Fruit fly (Drosophila melanogaster): ENCODE data around the gene CG14304.

The CG14304 gene

dm6 chr3R:18670441-18671111 is 49.4 kb upstream of the CG14304 start (continued):
- TF ChIP-seq dsx (GFP tag; optimal IDR thresholded peaks at IDR 0.05; ENCODE audit: poor library complexity, severe bottlenecking), result peak; percentile 49
- no peak for TF ChIP-seq CG3919 (GFP tag; optimal IDR thresholded peaks at IDR 0.05)
- TF ChIP-seq CG11294 (GFP tag; IDR thresholded peaks at IDR 0.05), result peak; percentile 11; the same call in 1 of the 2 replicates
- no peak for TF ChIP-seq CG1621 (tag; optimal IDR thresholded peaks at IDR 0.05)
- no peak for TF ChIP-seq CG6854 (GFP tag; optimal IDR thresholded peaks at IDR 0.05)
- no peak for TF ChIP-seq CG11902 (GFP tag; optimal IDR thresholded peaks at IDR 0.05)
- no peak for TF ChIP-seq CG32006 (GFP tag; optimal IDR thresholded peaks at IDR 0.05)
- no peak for TF ChIP-seq Eip93F (GFP tag; optimal IDR thresholded peaks at IDR 0.05)
- no peak for TF ChIP-seq Hr4 (GFP tag; optimal IDR thresholded peaks at IDR 0.05)
- no peak for TF ChIP-seq Sox102F (GFP tag; optimal IDR thresholded peaks at IDR 0.05)
- TF ChIP-seq CG10631 (GFP tag; optimal IDR thresholded peaks at IDR 0.05), result peak; percentile 58
- TF ChIP-seq topi (GFP tag; optimal IDR thresholded peaks at IDR 0.05), result peak; percentile 68
- TF ChIP-seq eg (GFP tag; IDR thresholded peaks at IDR 0.05), result peak; percentile 55; the same call in 2 of the 3 replicates
- TF ChIP-seq CG4318 (GFP tag; optimal IDR thresholded peaks at IDR 0.05), result no peak

dm6 chr3R:18669812-18670211 is 48.7 kb upstream of the CG14304 start:
- TF ChIP-seq Eip78C (GFP tag) (peak; percentile 93), vri (GFP tag; optimal IDR thresholded peaks at IDR 0.05) (peak; percentile 37), lz (GFP tag; optimal IDR thresholded peaks at IDR 0.05) (peak; percentile 57), svp (GFP tag) (no peak), CG16779 (tag; optimal IDR thresholded peaks at IDR 0.05) (peak; percentile 50), dsx (GFP tag; optimal IDR thresholded peaks at IDR 0.05; ENCODE audit: poor library complexity, severe bottlenecking) (no peak), esn (GFP tag; optimal IDR thresholded peaks at IDR 0.05) (peak; percentile 58), Blimp-1 (GFP tag; optimal IDR thresholded peaks at IDR 0.05) (no peak), acj6 (GFP tag; optimal IDR thresholded peaks at IDR 0.05) (peak; percentile 72), net (GFP tag; optimal IDR thresholded peaks at IDR 0.05) (peak; percentile 60), CG3919 (GFP tag; optimal IDR thresholded peaks at IDR 0.05) (peak; percentile 65), Sox14 (GFP tag; optimal IDR thresholded peaks at IDR 0.05) (peak; percentile 76), CG32006 (GFP tag; optimal IDR thresholded peaks at IDR 0.05) (peak; percentile 82), Hr38 (GFP tag; optimal IDR thresholded peaks at IDR 0.05) (no peak), cyc (GFP tag; optimal IDR thresholded peaks at IDR 0.05) (peak; percentile 62), CG11902 (GFP tag; optimal IDR thresholded peaks at IDR 0.05) (peak; percentile 26), topi (GFP tag; optimal IDR thresholded peaks at IDR 0.05) (peak; percentile 68), CG10631 (GFP tag; optimal IDR thresholded peaks at IDR 0.05) (no peak), CG34406 (GFP tag; optimal IDR thresholded peaks at IDR 0.05) (peak; percentile 49), CG10669 (GFP tag; optimal IDR thresholded peaks at IDR 0.05) (peak; percentile 64), OdsH (GFP tag; optimal IDR thresholded peaks at IDR 0.05) (peak; percentile 74), Eip75B (GFP tag; optimal IDR thresholded peaks at IDR 0.05) (peak; percentile 62), dac (GFP tag; optimal IDR thresholded peaks at IDR 0.05) (peak; percentile 45), spab (GFP tag; optimal IDR thresholded peaks at IDR 0.05) (no peak), ss (GFP tag; optimal IDR thresholded peaks at IDR 0.05) (peak; percentile 47 to 66), CG7368 (GFP tag; optimal IDR thresholded peaks at IDR 0.05) (peak; percentile 17), pdm3 (GFP tag; optimal IDR thresholded peaks at IDR 0.05) (no peak), Lpt (GFP tag; optimal IDR thresholded peaks at IDR 0.05) (no peak), CG3032 (tag; optimal IDR thresholded peaks at IDR 0.05) (peak; percentile 72), CG6163 (GFP tag; IDR thresholded peaks at IDR 0.05) (peak; percentile 79; the same call in 2 of the 3 replicates), Sox15 (GFP tag; optimal IDR thresholded peaks at IDR 0.05) (no peak), CG8632 (GFP tag; optimal IDR thresholded peaks at IDR 0.05) (peak; percentile 37), CG6808 (GFP tag; optimal IDR thresholded peaks at IDR 0.05) (peak; percentile 75), salr (GFP tag; optimal IDR thresholded peaks at IDR 0.05) (peak in 1 of 2 experiments; percentile 66), CG11294 (GFP tag; IDR thresholded peaks at IDR 0.05) (peak; percentile 64), CG31627 (GFP tag; optimal IDR thresholded peaks at IDR 0.05) (peak; percentile 62), CG6792 (GFP tag; optimal IDR thresholded peaks at IDR 0.05) (peak; percentile 51), CG11762 (GFP tag; optimal IDR thresholded peaks at IDR 0.05; ENCODE audit: insufficient read depth) (peak; percentile 57), fd59A (GFP tag; optimal IDR thresholded peaks at IDR 0.05) (peak; percentile 54), eg (GFP tag; IDR thresholded peaks at IDR 0.05) (peak; percentile 80), Eip93F (GFP tag; optimal IDR thresholded peaks at IDR 0.05) (no peak), CG15336 (GFP tag; IDR thresholded peaks at IDR 0.05) (peak; percentile 80), CG1621 (tag; optimal IDR thresholded peaks at IDR 0.05) (peak; percentile 34)
